Fruit fly (Drosophila melanogaster): ENCODE measurements around the gene Vm34Ca.
"Not testable (repeated sequence)": the region's sequence is repeated elsewhere in the genome, so short reads cannot be mapped to it uniquely, and the experiment has no call there.

The Vm34Ca gene

dm6 chr2L:13411566-13411965, at the start of gene Vm34Ca:
Vm34Ca (minus strand) TSS chr2L:13411631.
- TF ChIP-seq ss (GFP tag; optimal IDR thresholded peaks at IDR 0.05) (no peak), Sox14 (GFP tag; optimal IDR thresholded peaks at IDR 0.05) (no peak), CG34406 (GFP tag; optimal IDR thresholded peaks at IDR 0.05) (no peak), eg (GFP tag; IDR thresholded peaks at IDR 0.05) (no peak), CG11762 (GFP tag; optimal IDR thresholded peaks at IDR 0.05; ENCODE audit: insufficient read depth) (no peak), Hr4 (GFP tag; optimal IDR thresholded peaks at IDR 0.05) (no peak), CG3919 (GFP tag; optimal IDR thresholded peaks at IDR 0.05) (no peak), CG6163 (GFP tag; IDR thresholded peaks at IDR 0.05) (no peak), OdsH (GFP tag; optimal IDR thresholded peaks at IDR 0.05) (no peak), Smox (GFP tag; optimal IDR thresholded peaks at IDR 0.05) (no peak), CG4318 (GFP tag; optimal IDR thresholded peaks at IDR 0.05) (no peak), salr (GFP tag; optimal IDR thresholded peaks at IDR 0.05) (no peak), CG6792 (GFP tag; optimal IDR thresholded peaks at IDR 0.05) (no peak), Sox102F (GFP tag; optimal IDR thresholded peaks at IDR 0.05) (no peak), CG7368 (GFP tag; optimal IDR thresholded peaks at IDR 0.05) (no peak), Eip78C (GFP tag) (no peak), CG15336 (GFP tag; IDR thresholded peaks at IDR 0.05) (no peak), cyc (GFP tag; optimal IDR thresholded peaks at IDR 0.05) (no peak), Sox15 (GFP tag; optimal IDR thresholded peaks at IDR 0.05) (no peak), acj6 (GFP tag; optimal IDR thresholded peaks at IDR 0.05) (no peak)

- TF ChIP-seq CG9139 (GFP tag; optimal IDR thresholded peaks at IDR 0.05) (no peak), pdm3 (GFP tag; optimal IDR thresholded peaks at IDR 0.05) (no peak), OdsH (GFP tag; optimal IDR thresholded peaks at IDR 0.05) (no peak), CG8319 (GFP tag; optimal IDR thresholded peaks at IDR 0.05) (no peak), lz (GFP tag; optimal IDR thresholded peaks at IDR 0.05) (no peak), CG10669 (GFP tag; optimal IDR thresholded peaks at IDR 0.05) (no peak)
Measured at dm6 chr2L:13458991-13459731, 47.7 kb upstream of the Vm34Ca start, which contains the start of gene CG42810. CG42810 (plus strand) TSS chr2L:13459681.

dm6 chr2L:13457037-13457547, 45.7 kb upstream of the Vm34Ca start, which contains the start of gene CG42809:
CG42809 (plus strand) TSS chr2L:13457497.
- TF ChIP-seq fkh (GFP tag; optimal IDR thresholded peaks at IDR 0.05) (no peak), CG11762 (GFP tag; optimal IDR thresholded peaks at IDR 0.05; ENCODE audit: insufficient read depth) (no peak), Met (GFP tag; optimal IDR thresholded peaks at IDR 0.05) (no peak), achi (GFP tag; optimal IDR thresholded peaks at IDR 0.05) (no peak), CG10669 (GFP tag; optimal IDR thresholded peaks at IDR 0.05) (no peak), CG11294 (GFP tag; IDR thresholded peaks at IDR 0.05) (no peak), CG7368 (GFP tag; optimal IDR thresholded peaks at IDR 0.05) (no peak), CG1621 (tag; optimal IDR thresholded peaks at IDR 0.05) (no peak), CG6792 (GFP tag; optimal IDR thresholded peaks at IDR 0.05) (no peak), CG11902 (GFP tag; optimal IDR thresholded peaks at IDR 0.05) (no peak), dac (GFP tag; optimal IDR thresholded peaks at IDR 0.05) (no peak), CG6276 (GFP tag; optimal IDR thresholded peaks at IDR 0.05) (no peak), Gug (GFP tag; IDR thresholded peaks at IDR 0.05) (no peak)

dm6 chr2L:13449397-13449796, 38.0 kb upstream of the Vm34Ca start, which contains the start of gene Hsp60D:
Hsp60D (minus strand) TSS chr2L:13449497.
- not testable (repeated sequence) for TF ChIP-seq CG15336 (GFP tag; IDR thresholded peaks at IDR 0.05); CG4318 (GFP tag; optimal IDR thresholded peaks at IDR 0.05); Hr39 (GFP tag; optimal IDR thresholded peaks at IDR 0.05)
